Worm (Caenorhabditis elegans): Measurements from ENCODE around the gene srbc-63.

- TF ChIP-seq ceh-82 (tag; optimal IDR thresholded peaks at IDR 0.05), result no peak
- no peak for TF ChIP-seq ZK546.5 (tag; optimal IDR thresholded peaks at IDR 0.05)
- TF ChIP-seq nfya-1 (tag; optimal IDR thresholded peaks at IDR 0.05; ENCODE audit: insufficient read depth), result no peak
- no peak for TF ChIP-seq jun-1 (tag; optimal IDR thresholded peaks at IDR 0.05)
- TF ChIP-seq nhr-12 (tag; optimal IDR thresholded peaks at IDR 0.05), result no peak
- no peak for TF ChIP-seq ama-1 (optimal IDR thresholded peaks at IDR 0.05)
- TF ChIP-seq lin-39 (tag; optimal IDR thresholded peaks at IDR 0.05), result no peak
- no peak for TF ChIP-seq egl-27 (tag; optimal IDR thresholded peaks at IDR 0.05)
- TF ChIP-seq nhr-76 (tag; optimal IDR thresholded peaks at IDR 0.05), result no peak
- TF ChIP-seq R02D3.7 (tag; optimal IDR thresholded peaks at IDR 0.05), result no peak
- no peak for TF ChIP-seq snpc-4 (tag; optimal IDR thresholded peaks at IDR 0.05)
- TF ChIP-seq pha-4 (tag; optimal IDR thresholded peaks at IDR 0.05), result no peak
- no peak for TF ChIP-seq unc-62 (GFP tag; optimal IDR thresholded peaks at IDR 0.05)
These were observed 3.4 kb upstream of the srbc-63 start, which contains the start of gene srh-265 for ce11 chrV:15415951-15416350.

All from whole organism, L3 larva.